Worm (Caenorhabditis elegans): ENCODE measurements around the gene sel-9.

Gene sel-9

ce11 chrV:8285455-8285854 is 16.9 kb downstream of the sel-9 start:
- TF ChIP-seq nhr-28 (tag; optimal IDR thresholded peaks at IDR 0.05) (peak; percentile 26), hlh-30 (tag; optimal IDR thresholded peaks at IDR 0.05; ENCODE audit: insufficient read depth) (no peak), dmd-6 (GFP tag; IDR thresholded peaks at IDR 0.05) (peak; percentile 58; the same call in 1 of the 2 replicates)

ce11 chrV:8284800-8285199 is 17.6 kb downstream of the sel-9 start, which contains the start of gene slc-17.5:
Gene slc-17.5, minus strand, starts transcription at chrV:8284900.
- peak in 1 of 2 experiments; percentile 78 for TF ChIP-seq unc-62 (GFP tag; optimal IDR thresholded peaks at IDR 0.05 in 1 of 2)
- TF ChIP-seq unc-62 (tag; optimal IDR thresholded peaks at IDR 0.05) = no peak
- no peak for TF ChIP-seq nhr-10 (tag; optimal IDR thresholded peaks at IDR 0.05)

ce11 chrV:8282933-8283332 is 19.4 kb downstream of the sel-9 start:
- peak; percentile 16; the same call in 1 of the 2 replicates for TF ChIP-seq dmd-6 (GFP tag; IDR thresholded peaks at IDR 0.05)
- TF ChIP-seq fkh-10 (GFP tag; optimal IDR thresholded peaks at IDR 0.05) = no peak
- TF ChIP-seq aha-1 (tag) = peak; percentile 62

- TF ChIP-seq dmd-6 (GFP tag; IDR thresholded peaks at IDR 0.05) = no peak
- TF ChIP-seq lin-13 (GFP tag; optimal IDR thresholded peaks at IDR 0.05) = no peak
- no peak for TF ChIP-seq daf-8 (GFP tag; IDR thresholded peaks at IDR 0.05)
- no peak for TF ChIP-seq spr-1 (tag; optimal IDR thresholded peaks at IDR 0.05)
- TF ChIP-seq nhr-41 (GFP tag; IDR thresholded peaks at IDR 0.05) = no peak
- peak; percentile 81 for TF ChIP-seq aha-1 (tag)
- no peak for TF ChIP-seq nhr-102 (tag; optimal IDR thresholded peaks at IDR 0.05)
Measured at ce11 chrV:8281646-8282045, 20.7 kb downstream of the sel-9 start.

- TF ChIP-seq lin-1 (GFP tag; IDR thresholded peaks at IDR 0.05) (no peak), daf-12 (tag; optimal IDR thresholded peaks at IDR 0.05) (no peak), spr-3 (GFP tag; optimal IDR thresholded peaks at IDR 0.05) (no peak), skn-1 (tag; optimal IDR thresholded peaks at IDR 0.05) (no peak), attf-4 (tag; optimal IDR thresholded peaks at IDR 0.05) (no peak), F37D6.2 (tag; optimal IDR thresholded peaks at IDR 0.05) (no peak), Y105C5A.15 (GFP tag; IDR thresholded peaks at IDR 0.05) (no peak), nhr-76 (tag; optimal IDR thresholded peaks at IDR 0.05) (no peak), ceh-82 (tag; optimal IDR thresholded peaks at IDR 0.05) (no peak), F10B5.3 (tag; optimal IDR thresholded peaks at IDR 0.05) (no peak), lin-15B (tag; optimal IDR thresholded peaks at IDR 0.05) (no peak), mdl-1 (tag; optimal IDR thresholded peaks at IDR 0.05) (no peak), aha-1 (tag) (no peak), daf-16 (GFP tag; optimal IDR thresholded peaks at IDR 0.05) (no peak), daf-16 (tag; optimal IDR thresholded peaks at IDR 0.05) (no peak), unc-62 (GFP tag; optimal IDR thresholded peaks at IDR 0.05 in 1 of 2) (no peak), unc-62 (tag; optimal IDR thresholded peaks at IDR 0.05) (no peak), ceh-62 (tag; optimal IDR thresholded peaks at IDR 0.05) (no peak), lin-29 (GFP tag; IDR thresholded peaks at IDR 0.05) (no peak), D1046.2 (GFP tag; IDR thresholded peaks at IDR 0.05) (no peak)
Measured at ce11 chrV:8280770-8281169, 21.6 kb downstream of the sel-9 start, which contains the start of gene str-135. Gene str-135, minus strand, starts transcription at chrV:8280870.

- peak in 1 of 2 experiments; percentile 9 for TF ChIP-seq unc-62 (GFP tag; optimal IDR thresholded peaks at IDR 0.05 in 1 of 2)
- no peak for TF ChIP-seq unc-62 (tag; optimal IDR thresholded peaks at IDR 0.05)
- TF ChIP-seq pha-4 (GFP tag; IDR thresholded peaks at IDR 0.05) = no peak
- no peak for TF ChIP-seq pha-4 (tag; optimal IDR thresholded peaks at IDR 0.05)
Measured at ce11 chrV:8278830-8279229, 23.6 kb downstream of the sel-9 start, which contains the start of gene str-136. Gene str-136, minus strand, starts transcription at chrV:8278930.

ce11 chrV:8271995-8272394 is 30.4 kb downstream of the sel-9 start, which contains the start of gene asp-5:
Gene asp-5, plus strand, starts transcription at chrV:8272385.
- TF ChIP-seq snpc-4 (tag; optimal IDR thresholded peaks at IDR 0.05) (no peak), cey-2 (tag; optimal IDR thresholded peaks at IDR 0.05; ENCODE audit: borderline replicate concordance, insufficient read depth) (no peak), nhr-11 (tag; optimal IDR thresholded peaks at IDR 0.05) (no peak), tag-97 (GFP tag; IDR thresholded peaks at IDR 0.05) (no peak), ama-1 (optimal IDR thresholded peaks at IDR 0.05) (no peak), spr-3 (GFP tag; optimal IDR thresholded peaks at IDR 0.05) (no peak), pqm-1 (tag; optimal IDR thresholded peaks at IDR 0.05) (peak; percentile 71), ZK337.2 (GFP tag; IDR thresholded peaks at IDR 0.05) (no peak), saeg-2 (GFP tag; IDR thresholded peaks at IDR 0.05) (no peak), lim-7 (GFP tag; IDR thresholded peaks at IDR 0.05) (no peak), pha-4 (GFP tag; IDR thresholded peaks at IDR 0.05) (no peak), pha-4 (tag; optimal IDR thresholded peaks at IDR 0.05) (no peak), egl-27 (tag; optimal IDR thresholded peaks at IDR 0.05) (no peak), aha-1 (tag) (peak; percentile 69), ceh-28 (tag; optimal IDR thresholded peaks at IDR 0.05) (no peak), daf-8 (GFP tag; IDR thresholded peaks at IDR 0.05) (no peak)

Data from whole organism, L4 larva.